Worm (Caenorhabditis elegans): ENCODE measurements around the gene dpf-7.
A peak's percentile ranks its signal among the peaks of the same experiment; 100 is the strongest.

dpf-7 gene

DNA sequence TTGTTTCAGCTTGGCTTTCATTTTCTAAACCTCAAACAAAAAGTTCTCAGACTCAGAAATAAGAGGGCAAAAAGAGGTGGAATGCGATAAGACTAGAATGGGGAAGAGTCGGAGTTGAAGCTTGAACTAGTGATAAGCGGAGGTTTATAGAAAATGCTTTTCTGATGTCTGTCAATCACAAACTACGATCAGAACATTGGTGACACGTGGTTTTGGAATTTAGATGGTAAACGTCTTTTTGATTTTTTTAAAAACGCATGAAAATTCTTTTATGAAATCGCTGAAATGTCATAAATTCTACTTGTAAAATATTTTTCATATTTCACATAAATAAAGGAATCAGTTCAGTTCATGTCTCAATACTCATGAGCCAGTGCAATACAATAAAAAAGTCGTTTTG is 18.7 kb upstream of the dpf-7 start, which contains the start of gene H06H21.8:
TSS of gene H06H21.8 (minus strand) at position 78 of the 400 bp plus-strand sequence.
- TF ChIP-seq pqm-1 (tag; optimal IDR thresholded peaks at IDR 0.05): peak; percentile 69
- no peak for TF ChIP-seq ztf-4 (tag; optimal IDR thresholded peaks at IDR 0.05)
- TF ChIP-seq elt-2 (tag; optimal IDR thresholded peaks at IDR 0.05): peak; percentile 80
- no peak for TF ChIP-seq ceh-28 (tag; optimal IDR thresholded peaks at IDR 0.05)
- TF ChIP-seq ztf-11 (tag; optimal IDR thresholded peaks at IDR 0.05): no peak
- TF ChIP-seq elt-1 (tag; optimal IDR thresholded peaks at IDR 0.05): no peak
- no peak for TF ChIP-seq snpc-4 (tag; optimal IDR thresholded peaks at IDR 0.05)

DNA sequence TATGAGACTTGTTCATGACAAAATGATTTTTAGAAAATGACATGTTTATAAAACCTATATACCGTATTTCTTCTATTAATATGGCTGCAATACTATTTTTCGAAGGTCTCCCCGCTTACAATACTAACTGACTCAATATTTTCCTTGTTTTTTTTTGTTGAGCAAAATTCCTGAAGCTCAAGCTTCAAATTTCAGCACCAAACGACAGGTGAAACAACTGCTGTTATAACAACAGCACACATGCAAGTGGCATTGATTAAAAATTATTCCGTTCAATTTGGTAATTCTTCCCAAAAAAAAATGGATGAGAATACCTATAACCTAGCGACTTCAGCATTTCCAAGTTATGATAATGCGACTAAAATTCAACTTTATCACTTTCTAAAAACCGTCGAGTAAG is 11.8 kb upstream of the dpf-7 start, which contains the start of gene srw-94:
TSS of gene srw-94 (plus strand) at position 301 of the 400 bp plus-strand sequence.
- no peak for TF ChIP-seq nhr-237 (tag; optimal IDR thresholded peaks at IDR 0.05)
- no peak for TF ChIP-seq nhr-28 (tag; optimal IDR thresholded peaks at IDR 0.05)
- no peak for TF ChIP-seq sea-2 (GFP tag; optimal IDR thresholded peaks at IDR 0.05)
- TF ChIP-seq skn-1 (tag; optimal IDR thresholded peaks at IDR 0.05): no peak
- TF ChIP-seq pha-4 (tag; optimal IDR thresholded peaks at IDR 0.05): no peak
- no peak for TF ChIP-seq nhr-12 (tag; optimal IDR thresholded peaks at IDR 0.05)
- no peak for TF ChIP-seq lsy-12 (tag; optimal IDR thresholded peaks at IDR 0.05)
- TF ChIP-seq nhr-67 (tag; optimal IDR thresholded peaks at IDR 0.05): no peak

DNA sequence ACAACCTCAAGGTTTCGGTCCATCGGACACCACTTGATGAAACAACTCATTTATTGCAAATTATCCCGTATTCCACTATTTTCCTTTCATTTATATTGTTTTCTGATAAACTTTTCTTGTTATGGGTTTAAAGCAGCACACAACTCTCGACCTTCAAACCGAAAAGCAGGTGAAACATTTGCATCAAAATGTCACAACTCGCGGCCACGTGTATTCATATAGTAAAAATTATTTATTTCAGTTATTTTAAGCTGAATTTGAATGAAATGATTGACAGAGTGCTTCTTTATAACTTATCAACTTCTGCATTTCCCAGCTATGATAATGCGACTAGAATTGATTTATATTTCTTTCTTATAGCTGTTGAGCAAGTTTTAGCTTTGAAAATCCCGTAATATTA is 9.5 kb upstream of the dpf-7 start, which contains the start of gene srw-95:
TSS of gene srw-95 (plus strand) at position 213 of the 400 bp plus-strand sequence.
- TF ChIP-seq nhr-77 (tag; optimal IDR thresholded peaks at IDR 0.05): no peak
- no peak for TF ChIP-seq pha-4 (tag; optimal IDR thresholded peaks at IDR 0.05)
- TF ChIP-seq fos-1 (tag; optimal IDR thresholded peaks at IDR 0.05): no peak
- TF ChIP-seq lsy-12 (tag; optimal IDR thresholded peaks at IDR 0.05): no peak
- no peak for TF ChIP-seq mml-1 (tag; optimal IDR thresholded peaks at IDR 0.05)
- no peak for TF ChIP-seq skn-1 (tag; optimal IDR thresholded peaks at IDR 0.05)
- no peak for TF ChIP-seq unc-62 (GFP tag; optimal IDR thresholded peaks at IDR 0.05)
- TF ChIP-seq jun-1 (tag; optimal IDR thresholded peaks at IDR 0.05): no peak

DNA sequence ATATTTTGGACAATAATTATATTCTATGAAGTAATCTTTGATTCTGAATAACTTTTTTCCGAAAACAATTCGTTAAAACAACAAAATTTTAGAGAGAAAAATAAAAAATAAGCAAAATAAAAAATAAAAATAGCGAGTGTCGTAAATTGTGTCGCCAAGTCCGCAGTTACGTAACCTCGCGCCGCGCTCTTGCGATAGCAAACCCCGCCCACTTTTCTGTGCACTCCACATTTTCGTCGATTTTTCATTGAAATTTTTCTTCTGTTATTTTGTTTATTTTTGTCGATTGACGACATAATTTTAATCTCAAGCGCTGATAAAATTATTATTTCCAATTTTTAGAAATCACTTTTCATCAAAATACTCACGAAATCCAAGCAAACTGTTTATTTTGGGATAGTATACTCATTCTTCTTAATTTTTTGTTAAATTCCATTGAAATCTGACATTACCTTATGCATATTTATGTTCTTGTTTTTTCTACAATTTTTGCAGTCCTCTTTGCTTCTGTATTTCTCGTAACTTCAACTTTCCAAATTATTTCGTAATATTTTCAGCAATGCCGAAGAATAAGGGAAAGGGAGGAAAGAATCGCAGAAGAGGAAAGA is 8.1 kb upstream of the dpf-7 start, which contains the start of gene eif-1.A:
TSS of gene eif-1.A (plus strand) at position 558 of the 608 bp plus-strand sequence.
- TF ChIP-seq ztf-11 (tag; optimal IDR thresholded peaks at IDR 0.05) (no peak), lin-15B (tag; optimal IDR thresholded peaks at IDR 0.05) (peak; percentile 74), zag-1 (tag; optimal IDR thresholded peaks at IDR 0.05) (no peak), ceh-16 (tag; optimal IDR thresholded peaks at IDR 0.05) (no peak), pqm-1 (tag; optimal IDR thresholded peaks at IDR 0.05) (peak; percentile 8), R02D3.7 (tag; optimal IDR thresholded peaks at IDR 0.05) (peak; percentile 39), nhr-43 (tag; optimal IDR thresholded peaks at IDR 0.05; ENCODE audit: poor library complexity, severe bottlenecking) (peak; percentile 27), nhr-237 (tag; optimal IDR thresholded peaks at IDR 0.05) (no peak), snpc-4 (tag; optimal IDR thresholded peaks at IDR 0.05) (peak; percentile 79), nhr-11 (tag; optimal IDR thresholded peaks at IDR 0.05) (no peak), nfya-1 (tag; optimal IDR thresholded peaks at IDR 0.05; ENCODE audit: insufficient read depth) (peak; percentile 77), nhr-23 (tag; optimal IDR thresholded peaks at IDR 0.05) (peak; percentile 63), lin-39 (tag; optimal IDR thresholded peaks at IDR 0.05) (peak; percentile 72), hmg-11 (tag; optimal IDR thresholded peaks at IDR 0.05) (peak; percentile 77), mml-1 (tag; optimal IDR thresholded peaks at IDR 0.05) (no peak), elt-2 (tag; optimal IDR thresholded peaks at IDR 0.05) (peak; percentile 11), fkh-10 (GFP tag; optimal IDR thresholded peaks at IDR 0.05) (no peak), ceh-82 (tag; optimal IDR thresholded peaks at IDR 0.05) (no peak), sea-2 (GFP tag; optimal IDR thresholded peaks at IDR 0.05) (no peak)

DNA sequence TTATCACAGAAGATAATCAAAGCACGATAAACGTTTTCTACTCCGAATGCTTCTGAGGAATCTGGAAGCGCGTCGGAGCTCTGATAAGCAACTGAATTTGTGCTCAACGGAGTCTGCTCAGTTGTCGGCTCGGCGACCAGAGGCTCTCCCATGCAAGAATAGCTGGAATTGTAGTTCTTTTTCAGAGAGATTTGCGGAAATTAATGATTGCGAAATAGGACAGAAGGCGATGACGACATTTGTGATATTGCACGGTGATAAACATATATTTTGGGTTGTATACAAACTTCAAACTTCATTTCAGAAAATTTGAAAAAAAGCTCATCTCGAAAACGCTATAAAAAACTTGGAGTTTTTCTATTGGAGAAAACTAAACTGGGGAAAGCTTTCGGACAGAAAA is 7.4 kb upstream of the dpf-7 start, which contains the start of gene H06H21.37:
TSS of gene H06H21.37 (minus strand) at position 162 of the 400 bp plus-strand sequence.
- TF ChIP-seq tbx-2 (tag; optimal IDR thresholded peaks at IDR 0.05): no peak
- TF ChIP-seq zag-1 (tag; optimal IDR thresholded peaks at IDR 0.05): no peak
- no peak for TF ChIP-seq mml-1 (tag; optimal IDR thresholded peaks at IDR 0.05)
- TF ChIP-seq lin-39 (tag; optimal IDR thresholded peaks at IDR 0.05): no peak
- no peak for TF ChIP-seq unc-62 (GFP tag; optimal IDR thresholded peaks at IDR 0.05)
- no peak for TF ChIP-seq elt-3 (tag; optimal IDR thresholded peaks at IDR 0.05)
- no peak for TF ChIP-seq ZK546.5 (tag; optimal IDR thresholded peaks at IDR 0.05)
- TF ChIP-seq snpc-4 (tag; optimal IDR thresholded peaks at IDR 0.05): no peak
- no peak for TF ChIP-seq nhr-76 (tag; optimal IDR thresholded peaks at IDR 0.05)
- no peak for TF ChIP-seq nfya-1 (tag; optimal IDR thresholded peaks at IDR 0.05; ENCODE audit: insufficient read depth)
- TF ChIP-seq aly-2 (tag; optimal IDR thresholded peaks at IDR 0.05): no peak
- no peak for TF ChIP-seq pqm-1 (tag; optimal IDR thresholded peaks at IDR 0.05)
- no peak for TF ChIP-seq lin-15B (tag; optimal IDR thresholded peaks at IDR 0.05)
- no peak for TF ChIP-seq ztf-11 (tag; optimal IDR thresholded peaks at IDR 0.05)
- TF ChIP-seq fkh-2 (tag; optimal IDR thresholded peaks at IDR 0.05): no peak
- TF ChIP-seq unc-39 (tag; optimal IDR thresholded peaks at IDR 0.05): no peak

Measured in whole organism, L3 larva.